Fruit fly (Drosophila melanogaster) whole organism, embryonic: Measurements from ENCODE around the gene Dpp10.

Experiments used
- Ada2b ChIP-seq: fragments of 200-800 bp; sonication (Bioruptor generic); IDR thresholded peaks from 2 replicates; pipeline ENCODE4 v1.3.6; 2022; ENCODE audit warnings: missing biosample characterization, missing genetic modification characterization
- Aef1 ChIP-seq: fragments of 200-800 bp; sonication (Bioruptor generic); IDR thresholded peaks from 3 replicates; pipeline ENCODE4 v1.3.6; 2022; ENCODE audit warnings: missing biosample characterization, missing genetic modification characterization
- Atf6 ChIP-seq: fragments of 200-800 bp; sonication (Bioruptor generic); IDR thresholded peaks from 2 replicates; pipeline ENCODE4 v1.3.6; 2022; ENCODE audit warnings: missing biosample characterization, missing genetic modification characterization
- CG11723 ChIP-seq: fragments of 200-800 bp; sonication (Bioruptor generic); optimal IDR thresholded peaks from 2 replicates; lab custom pipeline; 2017; ENCODE audit warnings: missing biosample characterization, mild to moderate bottlenecking, missing genetic modification characterization
- CG12659 ChIP-seq: fragments of 200-800 bp; sonication (Bioruptor generic); optimal IDR thresholded peaks from 3 replicates; lab custom pipeline; 2017; ENCODE audit warnings: mild to moderate bottlenecking, missing biosample characterization, missing genetic modification reagents, missing genetic modification characterization
- CG14050 ChIP-seq: fragments of 200-800 bp; sonication (Bioruptor generic); IDR thresholded peaks from 3 replicates; pipeline ENCODE4 v1.3.6; 2022; ENCODE audit warnings: missing biosample characterization, missing genetic modification characterization
- CG15479 ChIP-seq: fragments of 200-800 bp; sonication (Bioruptor generic); optimal IDR thresholded peaks from 3 replicates; lab custom pipeline; 2019; ENCODE audit warnings: missing biosample characterization, mild to moderate bottlenecking, missing genetic modification characterization, moderate library complexity
- CG18262 ChIP-seq: fragments of 200-800 bp; optimal IDR thresholded peaks from 3 replicates; lab custom pipeline; 2019; ENCODE audit warnings: missing biosample characterization, mild to moderate bottlenecking, missing genetic modification characterization, moderate library complexity
- CG4424 ChIP-seq: fragments of 200-800 bp; sonication (Bioruptor generic); optimal IDR thresholded peaks from 3 replicates; lab custom pipeline; 2016; ENCODE audit warnings: missing biosample characterization, missing genetic modification characterization
- CG4617 ChIP-seq: fragments of 200-800 bp; sonication (Bioruptor generic); optimal IDR thresholded peaks from 3 replicates; lab custom pipeline; 2016; ENCODE audit warnings: missing biosample characterization, missing genetic modification characterization, borderline replicate concordance
- CG7786 ChIP-seq: fragments of 200-800 bp; sonication (Bioruptor generic); optimal IDR thresholded peaks from 2 replicates; lab custom pipeline; 2016; ENCODE audit warnings: missing biosample characterization, missing genetic modification characterization
- CG8388 ChIP-seq: fragments of 200-800 bp; sonication (Bioruptor generic); optimal IDR thresholded peaks from 2 replicates; lab custom pipeline; 2019; ENCODE audit warnings: missing biosample characterization, mild to moderate bottlenecking, missing genetic modification characterization, moderate library complexity
- CG8924 ChIP-seq: fragments of 200-800 bp; optimal IDR thresholded peaks from 3 replicates; lab custom pipeline; 2019; ENCODE audit warnings: missing biosample characterization, mild to moderate bottlenecking, missing genetic modification characterization, moderate library complexity
- CG8944 ChIP-seq: fragments of 200-800 bp; sonication (Bioruptor generic); optimal IDR thresholded peaks from 3 replicates; lab custom pipeline; 2016; ENCODE audit warnings: missing biosample characterization, missing genetic modification characterization
- CG9437 ChIP-seq: fragments of 200-800 bp; sonication (Bioruptor generic); optimal IDR thresholded peaks from 2 replicates; lab custom pipeline; 2018; ENCODE audit warnings: missing biosample characterization, mild to moderate bottlenecking, missing genetic modification characterization
- CkIIα-i1 ChIP-seq: fragments of 200-800 bp; sonication (Bioruptor generic); IDR thresholded peaks from 2 replicates; pipeline ENCODE4 v1.3.6; 2022; ENCODE audit warnings: missing biosample characterization, missing genetic modification characterization
- Dp ChIP-seq: fragments of 200-800 bp; sonication (Bioruptor generic); optimal IDR thresholded peaks from 2 replicates; lab custom pipeline; 2018; ENCODE audit warnings: missing biosample characterization, mild to moderate bottlenecking, missing genetic modification characterization, moderate library complexity
- H15 ChIP-seq: fragments of 200-800 bp; sonication (Bioruptor generic); IDR thresholded peaks from 3 replicates; pipeline ENCODE4 v1.3.6; 2022; ENCODE audit warnings: missing biosample characterization, missing genetic modification characterization
- Hr51 ChIP-seq, 2 experiments: fragments of 200-800 bp; sonication (Bioruptor generic); optimal IDR thresholded peaks; 2 replicates in 1 of 2; 3 replicates in 1 of 2; lab custom pipeline; 2016 to 2018; ENCODE audit warnings: missing biosample characterization in 2 of 2, missing genetic modification characterization in 2 of 2, mild to moderate bottlenecking in 1 of 2, moderate library complexity in 1 of 2
- MBD-R2 ChIP-seq: fragments of 200-800 bp; sonication (Bioruptor generic); IDR thresholded peaks from 2 replicates; pipeline ENCODE4 v1.3.6; 2022; ENCODE audit warnings: missing biosample characterization, missing genetic modification characterization
- NC2α ChIP-seq: fragments of 200-800 bp; sonication (Bioruptor generic); optimal IDR thresholded peaks from 2 replicates; lab custom pipeline; 2016; ENCODE audit warnings: missing biosample characterization, missing genetic modification characterization
- NfI ChIP-seq: fragments of 200-800 bp; sonication (Bioruptor generic); optimal IDR thresholded peaks from 3 replicates; lab custom pipeline; 2018; ENCODE audit warnings: missing biosample characterization, mild to moderate bottlenecking, missing genetic modification characterization, moderate library complexity
- PHDP ChIP-seq: fragments of 200-800 bp; sonication (Bioruptor generic); optimal IDR thresholded peaks from 3 replicates; lab custom pipeline; 2018; ENCODE audit warnings: missing biosample characterization, mild to moderate bottlenecking, missing genetic modification characterization, moderate library complexity
- ap ChIP-seq: fragments of 200-800 bp; sonication (Bioruptor generic); IDR thresholded peaks from 2 replicates; pipeline ENCODE4 v1.3.6; 2022; ENCODE audit warnings: missing biosample characterization, missing genetic modification characterization
- ara ChIP-seq: fragments of 200-800 bp; sonication (Bioruptor generic); IDR thresholded peaks from 2 replicates; pipeline ENCODE4 v1.3.6; 2022; ENCODE audit warnings: missing biosample characterization, missing genetic modification characterization
- bowl ChIP-seq: fragments of 200-800 bp; sonication (Bioruptor generic); IDR thresholded peaks from 2 replicates; pipeline ENCODE4 v1.3.6; 2022; ENCODE audit warnings: missing biosample characterization, missing genetic modification characterization
- chinmo ChIP-seq: fragments of 200-800 bp; sonication (Bioruptor generic); IDR thresholded peaks from 4 replicates; pipeline ENCODE4 v1.3.6; 2022; ENCODE audit warnings: missing biosample characterization, missing genetic modification characterization; ENCODE audit not compliant: partially characterized antibody
- dimm ChIP-seq: fragments of 200-800 bp; sonication (Bioruptor generic); IDR thresholded peaks from 2 replicates; pipeline ENCODE4 v1.3.6; 2022; ENCODE audit warnings: missing biosample characterization, missing genetic modification characterization
- disco-r ChIP-seq: fragments of 200-800 bp; sonication (Bioruptor generic); optimal IDR thresholded peaks from 2 replicates; lab custom pipeline; 2016; ENCODE audit warnings: missing biosample characterization, missing genetic modification characterization
- ewg ChIP-seq: fragments of 200-800 bp; sonication (Bioruptor generic); optimal IDR thresholded peaks from 3 replicates; lab custom pipeline; 2017; ENCODE audit warnings: mild to moderate bottlenecking, missing biosample characterization, missing genetic modification reagents, missing genetic modification characterization
- exex ChIP-seq: fragments of 200-800 bp; sonication (Bioruptor generic); optimal IDR thresholded peaks from 4 replicates; lab custom pipeline; 2018; ENCODE audit warnings: missing biosample characterization, mild to moderate bottlenecking, missing genetic modification characterization, moderate library complexity
- nmo ChIP-seq: fragments of 200-800 bp; sonication (Bioruptor generic); optimal IDR thresholded peaks from 2 replicates; lab custom pipeline; 2018; ENCODE audit warnings: missing biosample characterization, mild to moderate bottlenecking, missing genetic modification characterization, moderate library complexity
- odd ChIP-seq: fragments of 200-800 bp; sonication (Bioruptor generic); optimal IDR thresholded peaks from 2 replicates; lab custom pipeline; 2017; ENCODE audit warnings: missing biosample characterization, mild to moderate bottlenecking, missing genetic modification characterization
- otp ChIP-seq: fragments of 200-800 bp; sonication (Bioruptor generic); IDR thresholded peaks from 3 replicates; pipeline ENCODE4, ENCODE4 v1.3.6; 2022; ENCODE audit warnings: missing biosample characterization, missing genetic modification characterization
- phol ChIP-seq: fragments of 200-800 bp; sonication (Bioruptor generic); optimal IDR thresholded peaks from 3 replicates; lab custom pipeline; 2018; ENCODE audit warnings: missing biosample characterization, mild to moderate bottlenecking, missing genetic modification characterization, moderate library complexity
- run ChIP-seq: fragments of 200-800 bp; sonication (Bioruptor generic); optimal IDR thresholded peaks from 3 replicates; lab custom pipeline; 2018; ENCODE audit warnings: missing biosample characterization, mild to moderate bottlenecking, missing genetic modification characterization
- sc ChIP-seq, 3 experiments: fragments of >200 bp in 2 of 3; fragments of 200-800 bp in 1 of 3; sonication (Bioruptor generic) in 1 of 3; optimal IDR thresholded peaks; 2 replicates in 2 of 3; 3 replicates in 1 of 3; lab custom pipeline; 2017; ENCODE audit warnings: mild to moderate bottlenecking in 1 of 3, missing biosample characterization in 1 of 3, missing genetic modification characterization in 1 of 3, missing genetic modification reagents in 1 of 3
- sens ChIP-seq: fragments of 200-800 bp; sonication (Bioruptor generic); peaks from one replicate; lab custom pipeline; 2016; ENCODE audit warnings: missing biosample characterization, missing genetic modification characterization
- sima ChIP-seq: fragments of 200-800 bp; sonication (Bioruptor generic); optimal IDR thresholded peaks from 2 replicates; lab custom pipeline; 2016; ENCODE audit warnings: missing biosample characterization, missing genetic modification characterization
- slp2 ChIP-seq: fragments of 200-800 bp; sonication (Bioruptor generic); optimal IDR thresholded peaks from 2 replicates; lab custom pipeline; 2016; ENCODE audit warnings: missing biosample characterization, missing genetic modification characterization
- tap ChIP-seq: fragments of 200-800 bp; optimal IDR thresholded peaks from 3 replicates; lab custom pipeline; 2019; ENCODE audit warnings: missing biosample characterization, mild to moderate bottlenecking, missing genetic modification characterization, moderate library complexity
- tin ChIP-seq: fragments of 200-800 bp; sonication (Bioruptor generic); optimal IDR thresholded peaks from 3 replicates; lab custom pipeline; 2016; ENCODE audit warnings: missing biosample characterization, missing genetic modification characterization
- tll ChIP-seq, 2 experiments: fragments of 200-800 bp in 1 of 2; fragments of >200 bp in 1 of 2; sonication (Bioruptor generic) in 1 of 2; optimal IDR thresholded peaks; 2 replicates each; lab custom pipeline; 2017 to 2019; ENCODE audit warnings: missing biosample characterization in 2 of 2, missing genetic modification characterization in 2 of 2, mild to moderate bottlenecking in 1 of 2, moderate library complexity in 1 of 2
- vfl ChIP-seq: fragments of 200-800 bp; sonication (Bioruptor generic); optimal IDR thresholded peaks from 2 replicates; lab custom pipeline; 2016; ENCODE audit warnings: missing biosample characterization, missing genetic modification characterization
- vnd ChIP-seq: fragments of 200-800 bp; sonication (Bioruptor generic); IDR thresholded peaks from 3 replicates; pipeline ENCODE4 v1.3.6; 2022; ENCODE audit warnings: missing biosample characterization, missing genetic modification characterization; ENCODE audit not compliant: partially characterized antibody
- z ChIP-seq: fragments of 200-800 bp; sonication (Bioruptor generic); IDR thresholded peaks from 3 replicates; pipeline ENCODE4 v1.3.6; 2022; ENCODE audit warnings: missing biosample characterization, missing genetic modification characterization
- zfh2 ChIP-seq: fragments of 200-800 bp; sonication (Bioruptor generic); optimal IDR thresholded peaks from 2 replicates; lab custom pipeline; 2016; ENCODE audit warnings: missing biosample characterization, missing genetic modification characterization

Gene Dpp10

dm6 chr2L:6649085-6649754 lies 48.4 kb upstream of the Dpp10 start, which contains the start of the genes CG31635 and Tango1 (continued):
- peak; percentile 68 for TF ChIP-seq CG4617 (GFP tag; lab: Kevin White, UChicago)
- no peak for TF ChIP-seq CG8924 (tag; lab: Kevin White, UChicago)
- no peak for TF ChIP-seq CG8944 (GFP tag; lab: Kevin White, UChicago)
- no peak for TF ChIP-seq otp (GFP tag; lab: Robert Waterston, UW)
- TF ChIP-seq Dp (GFP tag; lab: Kevin White, UChicago) = peak; percentile 65
- no peak for TF ChIP-seq CkIIα-i1 (GFP tag; lab: Robert Waterston, UW)
- TF ChIP-seq bowl (GFP tag; lab: Robert Waterston, UW) = no peak
- no peak for TF ChIP-seq tin (GFP tag; lab: Kevin White, UChicago)
- peak in 1 of 2 experiments; percentile 2 for TF ChIP-seq tll (GFP tag; optimal IDR thresholded peaks at IDR 0.05; lab: Kevin White, UChicago)
- TF ChIP-seq CG15479 (GFP tag; lab: Kevin White, UChicago) = peak; percentile 31
- TF ChIP-seq, all 482 proteins: peak for 103

dm6 chr2L:6648163-6648628 lies 47.3 kb upstream of the Dpp10 start:
- peak; percentile 86 for TF ChIP-seq ara (GFP tag; lab: Robert Waterston, UW)
- peak; percentile 95 for TF ChIP-seq CG18262
- TF ChIP-seq disco-r (GFP tag; lab: Kevin White, UChicago) = peak; percentile 75
- peak; percentile 91 for TF ChIP-seq vfl (GFP tag; lab: Kevin White, UChicago)
- TF ChIP-seq slp2 = peak; percentile 87
- peak; percentile 97 for TF ChIP-seq phol (tag; lab: Kevin White, UChicago)
- TF ChIP-seq Ada2b (GFP tag; lab: Robert Waterston, UW) = peak; percentile 91
- peak; percentile 89 for TF ChIP-seq CG8944 (GFP tag; lab: Kevin White, UChicago)
- peak; percentile 90 for TF ChIP-seq tap (tag; lab: Kevin White, UChicago)
- peak; percentile 97 for TF ChIP-seq nmo (GFP tag; lab: Kevin White, UChicago)
- TF ChIP-seq CG14050 (GFP tag; lab: Robert Waterston, UW) = peak; percentile 90
- TF ChIP-seq ap = peak; percentile 78
- TF ChIP-seq MBD-R2 (GFP tag; lab: Robert Waterston, UW) = peak; percentile 79
- TF ChIP-seq z = no peak
- TF ChIP-seq CG12659 (GFP tag; lab: Kevin White, UChicago) = peak; percentile 98
- TF ChIP-seq sima (GFP tag; lab: Kevin White, UChicago) = peak; percentile 76
- TF ChIP-seq odd (GFP tag; lab: Kevin White, UChicago) = peak; percentile 94
- no peak for TF ChIP-seq vnd (GFP tag; lab: Robert Waterston, UW)
- peak; percentile 82 for TF ChIP-seq NC2α (GFP tag; lab: Kevin White, UChicago)
- TF ChIP-seq ewg = peak; percentile 95
- TF ChIP-seq chinmo (GFP tag; lab: Robert Waterston, UW) = no peak
- peak; percentile 96 for TF ChIP-seq PHDP (tag; lab: Kevin White, UChicago)
- TF ChIP-seq Atf6 (GFP tag; lab: Robert Waterston, UW) = peak; percentile 96
- TF ChIP-seq sc (optimal IDR thresholded peaks at IDR 0.05; lab: Kevin White, UChicago) = no peak
- peak; percentile 88 for TF ChIP-seq sc (GFP tag; optimal IDR thresholded peaks at IDR 0.05; lab: Kevin White, UChicago)
- TF ChIP-seq CG4424 (GFP tag; lab: Kevin White, UChicago) = peak; percentile 95
- peak; percentile 72 for TF ChIP-seq dimm (GFP tag; lab: Robert Waterston, UW)
- peak; percentile 93 for TF ChIP-seq CG7786 (GFP tag; lab: Kevin White, UChicago)
- peak; percentile 93 for TF ChIP-seq CG11723 (GFP tag; lab: Kevin White, UChicago)
- TF ChIP-seq zfh2 (GFP tag; lab: Kevin White, UChicago) = peak; percentile 94
- TF ChIP-seq exex (tag; lab: Kevin White, UChicago) = peak; percentile 81
- TF ChIP-seq CG9437 (GFP tag; lab: Kevin White, UChicago) = peak; percentile 90
- peak; percentile 89 for TF ChIP-seq H15 (GFP tag; lab: Robert Waterston, UW)
- TF ChIP-seq Hr51 (GFP tag; optimal IDR thresholded peaks at IDR 0.05; lab: Kevin White, UChicago) = peak; percentile 91 to 97
- TF ChIP-seq CG8388 (GFP tag; lab: Kevin White, UChicago) = peak; percentile 93
- peak; percentile 90 for TF ChIP-seq Aef1
- TF ChIP-seq NfI = peak; percentile 96
- TF ChIP-seq run (tag; lab: Kevin White, UChicago) = peak; percentile 93
- peak; percentile 99 for TF ChIP-seq sens (GFP tag; lab: Kevin White, UChicago)
